Worm (Caenorhabditis elegans): ENCODE data around the gene sec-22.

DNA sequence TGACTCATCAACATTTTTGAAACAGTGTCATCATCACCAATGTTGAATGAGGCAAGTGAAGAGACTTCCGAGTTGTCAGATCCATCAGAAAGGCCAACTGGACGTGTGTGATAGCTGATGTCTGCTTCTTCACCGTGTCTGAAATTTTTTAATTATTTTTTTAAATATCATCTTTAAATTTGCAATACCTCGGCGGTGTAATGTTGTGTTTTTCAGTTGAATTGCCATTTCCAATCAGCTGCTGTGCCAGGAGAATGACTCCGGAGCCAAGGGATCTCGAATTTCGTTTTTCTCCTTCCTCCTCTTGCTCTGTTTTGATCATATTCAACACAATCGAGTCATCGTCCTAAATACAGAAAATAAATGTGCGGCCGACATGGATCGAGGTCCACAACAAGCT is 49.7 kb downstream of the sec-22 start:
- no peak for TF ChIP-seq lsy-2 (tag; optimal IDR thresholded peaks at IDR 0.05)
- no peak for TF ChIP-seq nhr-77 (tag; optimal IDR thresholded peaks at IDR 0.05)
- TF ChIP-seq elt-1 (tag; optimal IDR thresholded peaks at IDR 0.05): no peak
- TF ChIP-seq lin-13 (GFP tag; optimal IDR thresholded peaks at IDR 0.05): no peak
- TF ChIP-seq nhr-12 (tag; optimal IDR thresholded peaks at IDR 0.05): no peak
- TF ChIP-seq lin-11 (tag; optimal IDR thresholded peaks at IDR 0.05): no peak
- no peak for TF ChIP-seq nhr-23 (tag; optimal IDR thresholded peaks at IDR 0.05)
